Worm (Caenorhabditis elegans): Measurements from ENCODE around the gene C37C3.18.

- TF ChIP-seq dao-5 (tag; optimal IDR thresholded peaks at IDR 0.05) = no peak
- no peak for TF ChIP-seq him-1 (tag; optimal IDR thresholded peaks at IDR 0.05)
- peak; percentile 59 for TF ChIP-seq W03F9.2 (tag; optimal IDR thresholded peaks at IDR 0.05)
Observed at ce11 chrV:7853900-7854299, 893 bp upstream of the C37C3.18 start.
